Fruit fly (Drosophila melanogaster): ENCODE measurements around the gene Srp54k.

Srp54k gene

dm6 chr3L:5183662-5184061 lies 31.2 kb downstream of the Srp54k start:
- TF ChIP-seq CG10654 (GFP tag; optimal IDR thresholded peaks at IDR 0.05) (no peak), E2f2 (GFP tag; IDR thresholded peaks at IDR 0.05) (no peak), chinmo (GFP tag; IDR thresholded peaks at IDR 0.05; ENCODE audit: partially characterized antibody) (0 out of 4 replicates have a peak, but pooled peaks have one; percentile 2), eve (GFP tag; optimal IDR thresholded peaks at IDR 0.05) (peak in 1 of 2 experiments; percentile 19)

dm6 chr3L:5184502-5184859 lies 32.0 kb downstream of the Srp54k start:
- TF ChIP-seq CG15514 (GFP tag; optimal IDR thresholded peaks at IDR 0.05) (no peak), psq (GFP tag; optimal IDR thresholded peaks at IDR 0.05) (peak; percentile 55), mirr (GFP tag; optimal IDR thresholded peaks at IDR 0.05) (no peak), sens (GFP tag) (peak; percentile 76), CG17912 (GFP tag; optimal IDR thresholded peaks at IDR 0.05) (no peak), crp (GFP tag; optimal IDR thresholded peaks at IDR 0.05) (peak in 1 of 2 experiments; percentile 49), lbe (GFP tag; optimal IDR thresholded peaks at IDR 0.05) (peak; percentile 9), Stat92E (GFP tag; optimal IDR thresholded peaks at IDR 0.05) (peak in 1 of 3 experiments; percentile 8), Deaf1 (tag; optimal IDR thresholded peaks at IDR 0.05) (peak; percentile 41), Sry-δ (GFP tag; optimal IDR thresholded peaks at IDR 0.05) (no peak), CG12769 (tag; optimal IDR thresholded peaks at IDR 0.05) (peak; percentile 80), her (GFP tag; optimal IDR thresholded peaks at IDR 0.05) (no peak), Jarid2 (GFP tag; optimal IDR thresholded peaks at IDR 0.05) (peak; percentile 77), E2f1 (GFP tag; IDR thresholded peaks at IDR 0.05) (0 out of 2 replicates have a peak, but pooled peaks have one; percentile 6), chinmo (GFP tag; IDR thresholded peaks at IDR 0.05; ENCODE audit: partially characterized antibody) (peak; percentile 77; the same call in 2 of the 4 replicates), CG31365 (tag; optimal IDR thresholded peaks at IDR 0.05) (peak; percentile 4), Usf (GFP tag; optimal IDR thresholded peaks at IDR 0.05) (no peak), CG2116 (GFP tag; optimal IDR thresholded peaks at IDR 0.05) (no peak), Med (GFP tag) (peak; percentile 69), CG4360 (GFP tag; IDR thresholded peaks at IDR 0.05) (peak; percentile 75), cg (GFP tag; optimal IDR thresholded peaks at IDR 0.05) (peak; percentile 46), CG10654 (GFP tag; optimal IDR thresholded peaks at IDR 0.05) (no peak), BEAF-32 (GFP tag; optimal IDR thresholded peaks at IDR 0.05) (no peak), Sin3A (optimal IDR thresholded peaks at IDR 0.05) (no peak), CG8290 (GFP tag; optimal IDR thresholded peaks at IDR 0.05) (no peak), CG8290 (tag; optimal IDR thresholded peaks at IDR 0.05) (peak in 1 of 2 experiments; percentile 25), CG1792 (GFP tag; optimal IDR thresholded peaks at IDR 0.05) (no peak), abd-A (tag; optimal IDR thresholded peaks at IDR 0.05) (peak; percentile 12), stwl (tag; optimal IDR thresholded peaks at IDR 0.05) (no peak)

dm6 chr3L:5184860-5185639 lies 32.6 kb downstream of the Srp54k start:
- peak; percentile 70 for TF ChIP-seq CG7556 (GFP tag; optimal IDR thresholded peaks at IDR 0.05)
- 0 out of 2 replicates have a peak, but pooled peaks have one; percentile 9 for TF ChIP-seq aop (GFP tag; IDR thresholded peaks at IDR 0.05)
- TF ChIP-seq CG11456 (GFP tag; IDR thresholded peaks at IDR 0.05), result peak; percentile 63; the same call in 2 of the 3 replicates
- TF ChIP-seq CG17359 (tag; optimal IDR thresholded peaks at IDR 0.05), result peak; percentile 47
- no peak for TF ChIP-seq Nf-YC (tag; optimal IDR thresholded peaks at IDR 0.05)
- peak; percentile 55 for TF ChIP-seq CG12155 (GFP tag; optimal IDR thresholded peaks at IDR 0.05)
- peak; percentile 31 for TF ChIP-seq CG18011 (GFP tag; optimal IDR thresholded peaks at IDR 0.05)
- no peak for TF ChIP-seq D (optimal IDR thresholded peaks at IDR 0.05)
- peak; percentile 24 for TF ChIP-seq D (GFP tag; optimal IDR thresholded peaks at IDR 0.05)
- TF ChIP-seq chm (GFP tag; IDR thresholded peaks at IDR 0.05), result no peak
- TF ChIP-seq CG1024 (GFP tag; IDR thresholded peaks at IDR 0.05), result no peak
- TF ChIP-seq trem (tag; optimal IDR thresholded peaks at IDR 0.05), result no peak
- TF ChIP-seq Sry-β (GFP tag; optimal IDR thresholded peaks at IDR 0.05), result no peak
- peak; percentile 70 for TF ChIP-seq lab (GFP tag; optimal IDR thresholded peaks at IDR 0.05)
- TF ChIP-seq stwl (tag; optimal IDR thresholded peaks at IDR 0.05), result no peak
- TF ChIP-seq CG15696 (tag; optimal IDR thresholded peaks at IDR 0.05), result no peak
- TF ChIP-seq ERR (GFP tag; optimal IDR thresholded peaks at IDR 0.05), result no peak
- 0 out of 3 replicates have a peak, but pooled peaks have one; percentile 25 for TF ChIP-seq Dbx (GFP tag; IDR thresholded peaks at IDR 0.05)

All from whole organism, embryonic.